Worm (Caenorhabditis elegans) whole organism, L3 larva: ENCODE data around the gene ifta-1.

Experiments
- ama-1 ChIP-seq: fragments of 150-350 bp; optimal IDR thresholded peaks from 2 replicates; lab custom pipeline; 2018
- jun-1 ChIP-seq: fragments of 150-350 bp; optimal IDR thresholded peaks from 2 replicates; lab custom pipeline; 2014; ENCODE audit warnings: missing biosample characterization, missing genetic modification reagents, missing genetic modification characterization
- lsy-12 ChIP-seq: sonication (generic microtip); optimal IDR thresholded peaks from 2 replicates; lab custom pipeline; 2016; ENCODE audit warnings: mild to moderate bottlenecking, missing genetic modification characterization, missing compliant biosample characterization
- nhr-237 ChIP-seq: fragments of 150-350 bp; optimal IDR thresholded peaks from 2 replicates; lab custom pipeline; 2014; ENCODE audit warnings: missing biosample characterization, missing genetic modification characterization
- nhr-28 ChIP-seq: fragments of 150-350 bp; optimal IDR thresholded peaks from 2 replicates; lab custom pipeline; 2014; ENCODE audit warnings: missing biosample characterization, missing genetic modification characterization
- pha-4 ChIP-seq: fragments of 150-350 bp; optimal IDR thresholded peaks from 2 replicates; lab custom pipeline; 2014; ENCODE audit warnings: missing biosample characterization, missing genetic modification reagents, missing genetic modification characterization
- unc-62 ChIP-seq: fragments of 150-350 bp; sonication (generic microtip); optimal IDR thresholded peaks from 4 replicates; lab custom pipeline; 2014; ENCODE audit warnings: missing biosample characterization, missing genetic modification reagents, missing genetic modification characterization

DNA sequence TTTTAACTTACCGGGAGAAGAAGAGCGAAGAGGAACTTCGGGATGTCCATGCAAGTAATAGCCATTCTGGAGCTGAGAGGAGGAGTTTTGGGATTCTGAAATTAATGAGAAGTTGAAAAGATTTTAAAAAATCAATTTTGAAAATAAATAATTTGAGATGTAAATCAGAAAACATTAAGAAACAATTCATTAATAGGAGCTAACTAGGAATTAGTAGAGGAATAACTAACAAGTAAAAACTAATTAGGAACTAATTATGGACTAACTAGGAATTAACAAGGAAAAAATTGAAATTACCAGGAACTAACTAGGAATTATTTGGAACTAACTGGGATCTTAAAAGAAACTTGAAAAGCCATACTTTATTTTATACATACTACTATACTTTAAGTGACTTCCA lies 37.6 kb downstream of the ifta-1 start, which contains the start of gene T23F2.4:
- TF ChIP-seq unc-62 (GFP tag; lab: Kevin White, UChicago) (no peak), ama-1 (lab: Kevin White, UChicago) (no peak), lsy-12 (no peak), jun-1 (tag; lab: Kevin White, UChicago) (no peak), nhr-237 (tag; lab: Kevin White, UChicago) (no peak), pha-4 (tag; lab: Kevin White, UChicago) (no peak), nhr-28 (tag; lab: Kevin White, UChicago) (no peak)
